Worm (Caenorhabditis elegans) whole organism, L2 larva: ENCODE results near the gene F26F4.2.

ENCODE experiments used
- C34F6.9 ChIP-seq: fragments of 150-350 bp; optimal IDR thresholded peaks from 2 replicates; lab custom pipeline; 2014; ENCODE audit warnings: missing biosample characterization, missing genetic modification characterization
- F13H6.1 ChIP-seq: sonication (generic microtip); optimal IDR thresholded peaks from 2 replicates; lab custom pipeline; 2016; ENCODE audit warnings: missing genetic modification characterization, missing compliant biosample characterization
- R02D3.7 ChIP-seq: fragments of 150-350 bp; optimal IDR thresholded peaks from 2 replicates; lab custom pipeline; 2014; ENCODE audit warnings: missing biosample characterization, missing genetic modification characterization
- ZK546.5 ChIP-seq: sonication (generic microtip); optimal IDR thresholded peaks from 2 replicates; lab custom pipeline; 2017; ENCODE audit warnings: missing biosample characterization, missing genetic modification characterization
- alr-1 ChIP-seq: fragments of 150-350 bp; optimal IDR thresholded peaks from 2 replicates; lab custom pipeline; 2014; ENCODE audit warnings: missing biosample characterization, missing genetic modification characterization
- aly-2 ChIP-seq: fragments of 150-350 bp; optimal IDR thresholded peaks from 2 replicates; lab custom pipeline; 2014; ENCODE audit warnings: missing biosample characterization, missing genetic modification characterization
- ama-1 ChIP-seq: fragments of 150-350 bp; optimal IDR thresholded peaks from 2 replicates; lab custom pipeline; 2018; ENCODE audit warnings: inconsistent platforms
- blmp-1 ChIP-seq: sonication (generic microtip); optimal IDR thresholded peaks from 2 replicates; lab custom pipeline; 2017; ENCODE audit warnings: missing genetic modification characterization, mild to moderate bottlenecking, missing compliant biosample characterization, antibody characterized with exemption, moderate library complexity; ENCODE audit not compliant: insufficient read depth
- ceh-16 ChIP-seq: fragments of 150-350 bp; optimal IDR thresholded peaks from 2 replicates; lab custom pipeline; 2014; ENCODE audit warnings: missing biosample characterization, missing genetic modification characterization
- ceh-82 ChIP-seq: fragments of 150-350 bp; optimal IDR thresholded peaks from 2 replicates; lab custom pipeline; 2014; ENCODE audit warnings: missing biosample characterization, missing genetic modification characterization
- dmd-4 ChIP-seq: sonication (generic microtip); optimal IDR thresholded peaks from 2 replicates; lab custom pipeline; 2017; ENCODE audit warnings: missing biosample characterization, missing genetic modification characterization
- fos-1 ChIP-seq: fragments of 150-350 bp; optimal IDR thresholded peaks from 2 replicates; lab custom pipeline; 2014; ENCODE audit warnings: missing biosample characterization, missing genetic modification characterization
- gmeb-1 ChIP-seq: fragments of 150-350 bp; optimal IDR thresholded peaks from 2 replicates; lab custom pipeline; 2014; ENCODE audit warnings: missing biosample characterization, missing genetic modification characterization
- lin-11 ChIP-seq: fragments of 150-350 bp; sonication (generic microtip); optimal IDR thresholded peaks from 2 replicates; lab custom pipeline; 2014; ENCODE audit warnings: missing biosample characterization, missing genetic modification characterization, inconsistent platforms, mixed read lengths
- lin-39 ChIP-seq: fragments of 150-350 bp; optimal IDR thresholded peaks from 2 replicates; lab custom pipeline; 2014; ENCODE audit warnings: missing biosample characterization, missing genetic modification reagents, missing genetic modification characterization
- lsy-2 ChIP-seq, 2 experiments: fragments of 150-350 bp in 1 of 2; sonication (generic microtip) in 1 of 2; optimal IDR thresholded peaks; 2 replicates each; lab custom pipeline; 2014 to 2017; ENCODE audit warnings: missing biosample characterization in 2 of 2, missing genetic modification characterization in 2 of 2
- mbf-1 ChIP-seq: sonication (generic microtip); optimal IDR thresholded peaks from 2 replicates; lab custom pipeline; 2017; ENCODE audit warnings: missing biosample characterization, missing genetic modification characterization
- nhr-129 ChIP-seq: fragments of 150-350 bp; optimal IDR thresholded peaks from 2 replicates; lab custom pipeline; 2014; ENCODE audit warnings: missing biosample characterization, missing genetic modification characterization
- nhr-21 ChIP-seq: fragments of 150-350 bp; optimal IDR thresholded peaks from 2 replicates; lab custom pipeline; 2014; ENCODE audit warnings: missing biosample characterization, missing genetic modification characterization
- nhr-237 ChIP-seq: fragments of 150-350 bp; optimal IDR thresholded peaks from 2 replicates; lab custom pipeline; 2014; ENCODE audit warnings: missing biosample characterization, missing genetic modification characterization
- nhr-25 ChIP-seq: fragments of 150-350 bp; sonication (generic microtip); optimal IDR thresholded peaks from 3 replicates; lab custom pipeline; 2014; ENCODE audit warnings: missing biosample characterization, missing genetic modification characterization
- nhr-77 ChIP-seq: fragments of 150-350 bp; optimal IDR thresholded peaks from 2 replicates; lab custom pipeline; 2014; ENCODE audit warnings: missing biosample characterization, missing genetic modification characterization
- peb-1 ChIP-seq: fragments of 150-350 bp; optimal IDR thresholded peaks from 2 replicates; lab custom pipeline; 2014; ENCODE audit warnings: missing biosample characterization, missing genetic modification characterization
- sem-4 ChIP-seq: fragments of 150-350 bp; optimal IDR thresholded peaks from 2 replicates; lab custom pipeline; 2014; ENCODE audit warnings: missing biosample characterization, missing genetic modification reagents, missing genetic modification characterization
- skn-1 ChIP-seq: sonication (generic microtip); optimal IDR thresholded peaks from 2 replicates; lab custom pipeline; 2017; ENCODE audit warnings: missing biosample characterization, missing genetic modification characterization
- sma-9 ChIP-seq, 2 experiments: fragments of 150-350 bp in 1 of 2; sonication (generic microtip) in 1 of 2; optimal IDR thresholded peaks; 2 replicates each; lab custom pipeline; 2014 to 2016; ENCODE audit warnings: missing genetic modification characterization in 2 of 2, mild to moderate bottlenecking in 1 of 2, missing biosample characterization in 1 of 2, missing compliant biosample characterization in 1 of 2, missing genetic modification reagents in 1 of 2, moderate library complexity in 1 of 2
- snpc-4 ChIP-seq: fragments of 150-350 bp; optimal IDR thresholded peaks from 2 replicates; lab custom pipeline; 2014; ENCODE audit warnings: missing biosample characterization, missing genetic modification characterization
- unc-55 ChIP-seq: fragments of 150-350 bp; sonication (generic microtip); optimal IDR thresholded peaks from 3 replicates; lab custom pipeline; 2014; ENCODE audit warnings: missing biosample characterization, missing genetic modification reagents, missing genetic modification characterization
- unc-62 ChIP-seq: fragments of 150-350 bp; optimal IDR thresholded peaks from 2 replicates; lab custom pipeline; 2014; ENCODE audit warnings: missing biosample characterization, missing genetic modification reagents, missing genetic modification characterization
- zag-1 ChIP-seq: fragments of 150-350 bp; optimal IDR thresholded peaks from 2 replicates; lab custom pipeline; 2014; ENCODE audit warnings: missing biosample characterization, missing genetic modification characterization
- ztf-11 ChIP-seq: sonication (generic microtip); optimal IDR thresholded peaks from 2 replicates; lab custom pipeline; 2017; ENCODE audit warnings: missing biosample characterization, missing genetic modification characterization
- ztf-4 ChIP-seq: fragments of 150-350 bp; optimal IDR thresholded peaks from 2 replicates; lab custom pipeline; 2014; ENCODE audit warnings: missing biosample characterization, missing genetic modification characterization

The F26F4.2 gene

DNA sequence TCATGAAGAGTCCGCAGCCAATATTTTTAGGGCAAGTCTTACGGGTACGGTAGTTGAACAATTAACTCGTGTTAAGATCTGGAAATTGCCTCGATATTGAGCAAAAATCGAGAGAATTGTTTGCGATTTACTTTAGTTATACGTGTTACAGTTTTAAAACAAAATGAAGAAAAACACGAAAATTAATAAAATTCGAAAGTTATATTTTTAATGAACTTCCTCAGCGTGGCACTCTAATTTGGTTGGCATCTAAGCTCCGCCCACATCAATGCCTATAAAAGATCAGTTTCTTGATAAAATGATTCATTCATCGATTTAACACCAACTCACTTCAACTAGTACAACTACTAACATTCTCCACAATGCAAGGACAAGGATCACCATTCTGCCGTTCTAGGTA lies 40.6 kb upstream of the F26F4.2 start, which contains the start of gene gipc-1:
gipc-1 (plus strand) TSS at position 301 of the 400 bp plus-strand sequence.
- TF ChIP-seq alr-1 (tag; lab: Kevin White, UChicago): no peak
- TF ChIP-seq ZK546.5 (tag; lab: Kevin White, UChicago): no peak
- no peak for TF ChIP-seq skn-1 (tag; lab: Kevin White, UChicago)
- TF ChIP-seq ama-1 (lab: Kevin White, UChicago): no peak
- no peak for TF ChIP-seq F13H6.1 (tag; lab: Kevin White, UChicago)
- TF ChIP-seq dmd-4 (tag; lab: Kevin White, UChicago): no peak
- TF ChIP-seq fos-1 (tag; lab: Kevin White, UChicago): no peak
- no peak for TF ChIP-seq nhr-237 (tag; lab: Kevin White, UChicago)
- no peak for TF ChIP-seq unc-55 (GFP tag; lab: Kevin White, UChicago)
- TF ChIP-seq ceh-82 (tag; lab: Kevin White, UChicago): no peak
- TF ChIP-seq mbf-1 (tag; lab: Kevin White, UChicago): no peak
- TF ChIP-seq ztf-4 (tag; lab: Kevin White, UChicago): no peak
- TF ChIP-seq nhr-129 (tag; lab: Kevin White, UChicago): no peak
- no peak for TF ChIP-seq ztf-11 (tag; lab: Kevin White, UChicago)
- no peak for TF ChIP-seq R02D3.7 (tag; lab: Kevin White, UChicago)
- TF ChIP-seq ceh-16 (tag; lab: Kevin White, UChicago): no peak
- TF ChIP-seq zag-1 (tag; lab: Kevin White, UChicago): no peak
- TF ChIP-seq unc-62: no peak

DNA sequence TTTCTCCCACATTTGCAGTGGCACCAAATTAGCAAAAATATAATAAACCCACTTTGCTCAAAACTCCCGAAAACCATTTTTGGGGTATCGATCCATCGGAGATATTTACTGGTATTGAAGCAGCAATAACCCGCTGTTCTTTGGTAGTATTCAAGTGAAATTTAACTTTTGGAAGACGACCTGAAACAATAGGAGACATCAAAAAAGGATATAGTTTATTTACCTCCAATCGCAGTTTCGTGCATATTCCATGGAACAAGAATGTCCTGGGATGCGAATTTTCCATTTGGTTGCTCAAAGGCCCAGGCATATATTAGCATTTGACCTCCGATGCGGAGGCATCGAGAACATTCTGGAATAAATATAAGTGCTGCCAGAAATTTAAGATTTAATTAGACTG lies 37.7 kb upstream of the F26F4.2 start:
- TF ChIP-seq ZK546.5 (tag; lab: Kevin White, UChicago) (no peak), nhr-129 (tag; lab: Kevin White, UChicago) (no peak), sem-4 (tag; lab: Kevin White, UChicago) (no peak), ama-1 (lab: Kevin White, UChicago) (no peak), sma-9 (GFP tag; optimal IDR thresholded peaks at IDR 0.05; lab: Kevin White, UChicago) (no peak), sma-9 (tag; optimal IDR thresholded peaks at IDR 0.05; lab: Kevin White, UChicago) (no peak), fos-1 (tag; lab: Kevin White, UChicago) (no peak), ztf-11 (tag; lab: Kevin White, UChicago) (no peak), R02D3.7 (tag; lab: Kevin White, UChicago) (no peak), nhr-25 (tag; lab: Kevin White, UChicago) (no peak), peb-1 (tag; lab: Kevin White, UChicago) (no peak), nhr-77 (tag; lab: Kevin White, UChicago) (no peak)
- TF ChIP-seq, all 48 proteins: peak for 0

DNA sequence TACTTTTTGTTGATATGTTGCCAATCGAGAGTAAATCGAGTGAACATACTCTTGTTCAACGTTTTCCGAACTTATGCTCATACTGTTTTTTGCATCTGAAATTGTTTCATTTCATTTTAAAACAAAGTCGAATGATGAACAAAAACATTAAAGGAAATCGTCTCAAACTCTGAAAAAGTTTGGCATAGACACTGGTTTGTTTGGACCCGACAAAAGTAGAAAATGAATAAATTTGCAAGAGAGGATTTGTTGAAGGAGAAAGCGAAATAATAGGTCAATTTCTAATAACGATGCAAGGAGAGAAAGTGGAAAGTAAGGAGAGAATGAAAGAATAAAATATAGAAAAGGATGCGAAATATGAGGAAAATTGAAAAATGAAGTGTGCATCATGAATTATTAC lies 36.4 kb upstream of the F26F4.2 start, which contains the start of gene C35D10.12:
C35D10.12 (minus strand) TSS at position 101 of the 400 bp plus-strand sequence.
- TF ChIP-seq ZK546.5 (tag; lab: Kevin White, UChicago) (no peak), mbf-1 (tag; lab: Kevin White, UChicago) (no peak), ztf-11 (tag; lab: Kevin White, UChicago) (no peak), nhr-25 (tag; lab: Kevin White, UChicago) (no peak), ama-1 (lab: Kevin White, UChicago) (no peak), unc-62 (no peak), blmp-1 (tag; lab: Kevin White, UChicago) (no peak), lin-11 (tag; lab: Kevin White, UChicago) (no peak), alr-1 (tag; lab: Kevin White, UChicago) (no peak), nhr-129 (tag; lab: Kevin White, UChicago) (no peak), lin-39 (tag; lab: Kevin White, UChicago) (no peak), nhr-237 (tag; lab: Kevin White, UChicago) (no peak), F13H6.1 (tag; lab: Kevin White, UChicago) (no peak), snpc-4 (tag; lab: Kevin White, UChicago) (no peak), aly-2 (tag; lab: Kevin White, UChicago) (no peak), gmeb-1 (no peak), lsy-2 (tag; optimal IDR thresholded peaks at IDR 0.05; lab: Kevin White, UChicago) (no peak), C34F6.9 (tag; lab: Kevin White, UChicago) (no peak), nhr-21 (tag; lab: Kevin White, UChicago) (no peak)

DNA sequence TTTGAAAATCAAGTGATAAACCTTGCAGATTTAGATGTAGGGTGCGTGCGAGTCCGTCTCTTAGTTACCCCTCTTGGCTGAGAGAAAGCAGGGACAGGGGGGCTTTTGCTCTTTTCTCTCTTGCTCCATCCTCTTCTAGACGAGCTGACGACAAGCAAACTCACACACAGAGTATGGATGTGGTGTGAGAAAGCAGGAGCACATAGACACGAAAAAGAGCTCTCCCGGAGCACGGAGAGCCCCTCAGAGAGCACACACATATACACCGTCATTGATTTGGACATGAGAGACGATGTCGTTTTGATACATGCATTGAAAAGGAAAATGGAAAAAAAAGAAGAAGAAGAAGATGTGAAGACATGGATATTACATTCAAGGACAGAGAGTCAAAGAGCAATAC lies 35.4 kb upstream of the F26F4.2 start:
- TF ChIP-seq lsy-2 (tag; optimal IDR thresholded peaks at IDR 0.05; lab: Kevin White, UChicago): no peak
- TF ChIP-seq C34F6.9 (tag; lab: Kevin White, UChicago): peak; percentile 49
- peak; percentile 4 for TF ChIP-seq lin-11 (tag; lab: Kevin White, UChicago)
- peak; percentile 50 for TF ChIP-seq nhr-129 (tag; lab: Kevin White, UChicago)
- peak; percentile 9 for TF ChIP-seq sma-9 (GFP tag; optimal IDR thresholded peaks at IDR 0.05; lab: Kevin White, UChicago)
- no peak for TF ChIP-seq sma-9 (tag; optimal IDR thresholded peaks at IDR 0.05; lab: Kevin White, UChicago)
- TF ChIP-seq alr-1 (tag; lab: Kevin White, UChicago): no peak
